Worm (Caenorhabditis elegans) whole organism, midembryonic: ENCODE data around the gene Y45F10C.6.

Experiments
- T22C8.4 ChIP-seq: fragments of 200-800 bp; sonication (Bioruptor generic); IDR thresholded peaks from 2 replicates; pipeline ENCODE4 v1.3.6; 2022; ENCODE audit warnings: missing genetic modification characterization, missing compliant biosample characterization
- cog-1 ChIP-seq: sonication (generic microtip); optimal IDR thresholded peaks from 2 replicates; lab custom pipeline; 2016; ENCODE audit warnings: missing genetic modification characterization, missing compliant biosample characterization
- flt-1 ChIP-seq: fragments of 200-800 bp; sonication (Bioruptor generic); IDR thresholded peaks from 2 replicates; pipeline ENCODE4 v1.3.6; 2022; ENCODE audit warnings: missing genetic modification characterization, missing compliant biosample characterization
- klf-2 ChIP-seq: fragments of 200-800 bp; sonication (Bioruptor generic); conservative IDR thresholded peaks from 2 replicates; pipeline ENCODE4 v1.3.6; 2022; ENCODE audit warnings: missing genetic modification reagents, missing genetic modification characterization, missing compliant biosample characterization
- med-1 ChIP-seq: sonication (generic microtip); optimal IDR thresholded peaks from 2 replicates; lab custom pipeline; 2017; ENCODE audit warnings: missing genetic modification characterization, mild to moderate bottlenecking, missing compliant biosample characterization, antibody characterized with exemption, missing genetic modification reagents; ENCODE audit not compliant: insufficient read depth

- no peak for TF ChIP-seq flt-1 (GFP tag; lab: Robert Waterston, UW)
- TF ChIP-seq klf-2, result no peak
- TF ChIP-seq med-1, result no peak
- no peak for TF ChIP-seq T22C8.4 (GFP tag; lab: Robert Waterston, UW)
- no peak for TF ChIP-seq cog-1 (tag; lab: Kevin White, UChicago)
Measured at ce11 chrIV:13633165-13633564, 19.0 kb upstream of the Y45F10C.6 start, which contains the start of gene fbxa-98.
